Worm (Caenorhabditis elegans): Measurements from ENCODE around the gene ZK688.11.

ce11 chrIII:7872776-7873175 lies 12.0 kb downstream of the ZK688.11 start:
- TF ChIP-seq ham-2 (GFP tag; optimal IDR thresholded peaks at IDR 0.05), result no peak
- TF ChIP-seq pha-4 (tag; optimal IDR thresholded peaks at IDR 0.05), result no peak
- TF ChIP-seq mep-1 (tag; optimal IDR thresholded peaks at IDR 0.05), result no peak
- TF ChIP-seq snpc-4 (tag; optimal IDR thresholded peaks at IDR 0.05), result no peak
- TF ChIP-seq blmp-1 (tag; optimal IDR thresholded peaks at IDR 0.05), result no peak
- no peak for TF ChIP-seq unc-62 (GFP tag; optimal IDR thresholded peaks at IDR 0.05)
- no peak for TF ChIP-seq ztf-11 (tag; optimal IDR thresholded peaks at IDR 0.05)

Data from whole organism, mixed stage, embryonic.